Fruit fly (Drosophila melanogaster) whole organism, embryonic: ENCODE data around the gene Plod.

ENCODE experiments used
- Adf1 ChIP-seq: fragments of 200-800 bp; sonication (Bioruptor generic); IDR thresholded peaks from 2 replicates; pipeline ENCODE4 v1.3.6; 2022; ENCODE audit warnings: missing biosample characterization, missing genetic modification characterization
- Antp ChIP-seq: fragments of 200-800 bp; sonication (Bioruptor generic); optimal IDR thresholded peaks from 3 replicates; lab custom pipeline; 2016; ENCODE audit warnings: missing biosample characterization, missing genetic modification characterization
- B-H1 ChIP-seq: fragments of 200-800 bp; sonication (Bioruptor generic); IDR thresholded peaks from 3 replicates; pipeline ENCODE4 v1.3.6; 2022; ENCODE audit warnings: missing biosample characterization, missing genetic modification characterization
- CG10321 ChIP-seq: fragments of 200-800 bp; sonication (Bioruptor generic); IDR thresholded peaks from 2 replicates; pipeline ENCODE4 v1.3.6; 2022; ENCODE audit warnings: missing biosample characterization, missing genetic modification characterization
- CG10366 ChIP-seq: fragments of 200-800 bp; sonication (Bioruptor generic); IDR thresholded peaks from 2 replicates; pipeline ENCODE4 v1.3.6; 2022; ENCODE audit warnings: missing biosample characterization, missing genetic modification characterization
- CG11247 ChIP-seq: fragments of 200-800 bp; sonication (Bioruptor generic); IDR thresholded peaks from 2 replicates; pipeline ENCODE4 v1.3.6; 2022; ENCODE audit warnings: missing biosample characterization, missing genetic modification characterization
- CG11456 ChIP-seq: fragments of 200-800 bp; sonication (Bioruptor generic); IDR thresholded peaks from 3 replicates; pipeline ENCODE4 v1.3.6; 2022; ENCODE audit warnings: missing biosample characterization, missing genetic modification characterization
- CG12744 ChIP-seq: fragments of 200-800 bp; sonication (Bioruptor generic); optimal IDR thresholded peaks from 2 replicates; lab custom pipeline; 2016; ENCODE audit warnings: missing biosample characterization, missing genetic modification characterization
- CG1529 ChIP-seq: fragments of 200-800 bp; sonication (Bioruptor generic); optimal IDR thresholded peaks from 3 replicates; lab custom pipeline; 2018; ENCODE audit warnings: missing biosample characterization, missing genetic modification characterization
- CG17361 ChIP-seq: fragments of 200-800 bp; sonication (Bioruptor generic); IDR thresholded peaks from 3 replicates; pipeline ENCODE4 v1.3.6; 2022; ENCODE audit warnings: missing biosample characterization, missing genetic modification characterization
- CG17612 ChIP-seq: fragments of 200-800 bp; sonication (Bioruptor generic); IDR thresholded peaks from 2 replicates; pipeline ENCODE4 v1.3.6; 2022; ENCODE audit warnings: missing biosample characterization, missing genetic modification characterization
- CG2199 ChIP-seq: fragments of 200-800 bp; sonication (Bioruptor generic); IDR thresholded peaks from 3 replicates; pipeline ENCODE4 v1.3.6; 2022; ENCODE audit warnings: missing biosample characterization, missing genetic modification characterization
- CG30403 ChIP-seq: fragments of 200-800 bp; sonication (Bioruptor generic); optimal IDR thresholded peaks from 3 replicates; lab custom pipeline; 2016; ENCODE audit warnings: missing biosample characterization, missing genetic modification characterization
- CG31224 ChIP-seq: fragments of 200-800 bp; sonication (Bioruptor generic); IDR thresholded peaks from 2 replicates; pipeline ENCODE4 v1.3.6; 2022; ENCODE audit warnings: missing biosample characterization, missing genetic modification characterization
- CG3281 ChIP-seq: fragments of 200-800 bp; sonication (Bioruptor generic); optimal IDR thresholded peaks from 3 replicates; lab custom pipeline; 2017; ENCODE audit warnings: missing biosample characterization, mild to moderate bottlenecking, missing genetic modification characterization
- CG34376 ChIP-seq: fragments of 200-800 bp; sonication (Bioruptor generic); optimal IDR thresholded peaks from 2 replicates; lab custom pipeline; 2018; ENCODE audit warnings: missing biosample characterization, mild to moderate bottlenecking, missing genetic modification characterization
- CG6683 ChIP-seq: fragments of 200-800 bp; sonication (Bioruptor generic); optimal IDR thresholded peaks from 2 replicates; lab custom pipeline; 2017; ENCODE audit warnings: missing biosample characterization, mild to moderate bottlenecking, missing genetic modification characterization, missing genetic modification reagents
- CG9437 ChIP-seq: fragments of 200-800 bp; sonication (Bioruptor generic); optimal IDR thresholded peaks from 2 replicates; lab custom pipeline; 2018; ENCODE audit warnings: missing biosample characterization, mild to moderate bottlenecking, missing genetic modification characterization
- CrebB ChIP-seq: fragments of 200-800 bp; sonication (Bioruptor generic); optimal IDR thresholded peaks from 3 replicates; lab custom pipeline; 2018; ENCODE audit warnings: missing biosample characterization, mild to moderate bottlenecking, missing genetic modification characterization
- D19B ChIP-seq: fragments of 200-800 bp; sonication (Bioruptor generic); optimal IDR thresholded peaks from 2 replicates; lab custom pipeline; 2017; ENCODE audit warnings: missing biosample characterization, mild to moderate bottlenecking, missing genetic modification characterization
- Dll ChIP-seq: fragments of 200-800 bp; sonication (Bioruptor generic); IDR thresholded peaks from 4 replicates; pipeline ENCODE4 v1.3.6; 2022; ENCODE audit warnings: missing biosample characterization, missing genetic modification characterization; ENCODE audit not compliant: partially characterized antibody
- Doc3 ChIP-seq: fragments of 200-800 bp; sonication (Bioruptor generic); IDR thresholded peaks from 3 replicates; pipeline ENCODE4 v1.3.6; 2022; ENCODE audit warnings: missing biosample characterization, missing genetic modification characterization; ENCODE audit not compliant: partially characterized antibody
- Dp ChIP-seq: fragments of 200-800 bp; sonication (Bioruptor generic); optimal IDR thresholded peaks from 2 replicates; lab custom pipeline; 2018; ENCODE audit warnings: missing biosample characterization, mild to moderate bottlenecking, missing genetic modification characterization, moderate library complexity
- Elba2 ChIP-seq: fragments of 200-800 bp; sonication (Bioruptor generic); optimal IDR thresholded peaks from 3 replicates; lab custom pipeline; 2016; ENCODE audit warnings: missing biosample characterization, missing genetic modification characterization
- Ets65A ChIP-seq: fragments of 200-800 bp; sonication (Bioruptor generic); peaks from one replicate; lab custom pipeline; 2016; ENCODE audit warnings: missing biosample characterization, missing genetic modification characterization
- Kr ChIP-seq: fragments of 200-800 bp; sonication (Bioruptor generic); optimal IDR thresholded peaks from 2 replicates; lab custom pipeline; 2017; ENCODE audit warnings: missing biosample characterization, mild to moderate bottlenecking, missing genetic modification characterization
- Rfx ChIP-seq: fragments of 200-800 bp; sonication (Bioruptor generic); IDR thresholded peaks from 2 replicates; pipeline ENCODE4 v1.3.6; 2022; ENCODE audit warnings: missing biosample characterization, missing genetic modification characterization
- Sox102F ChIP-seq: fragments of 200-800 bp; sonication (Bioruptor generic); optimal IDR thresholded peaks from 2 replicates; lab custom pipeline; 2018; ENCODE audit warnings: missing biosample characterization, mild to moderate bottlenecking, missing genetic modification characterization, moderate library complexity
- Xrp1 ChIP-seq: fragments of 200-800 bp; sonication (Bioruptor generic); IDR thresholded peaks from 2 replicates; pipeline ENCODE4 v1.3.6; 2022; ENCODE audit warnings: missing biosample characterization, missing genetic modification characterization
- cg ChIP-seq: fragments of 200-800 bp; sonication (Bioruptor generic); optimal IDR thresholded peaks from 3 replicates; lab custom pipeline; 2019; ENCODE audit warnings: missing biosample characterization, mild to moderate bottlenecking, missing genetic modification characterization, moderate library complexity
- ci ChIP-seq: fragments of 200-800 bp; sonication (Bioruptor generic); IDR thresholded peaks from 3 replicates; pipeline ENCODE4 v1.3.6; 2022; ENCODE audit warnings: missing biosample characterization, missing genetic modification characterization
- corto ChIP-seq: fragments of 200-800 bp; sonication (Bioruptor generic); optimal IDR thresholded peaks from 2 replicates; lab custom pipeline; 2016; ENCODE audit warnings: missing biosample characterization, mild to moderate bottlenecking, missing genetic modification characterization, moderate library complexity
- croc ChIP-seq: fragments of 200-800 bp; sonication (Bioruptor generic); conservative IDR thresholded peaks from 3 replicates; pipeline ENCODE4 v1.3.6; 2022; ENCODE audit warnings: missing biosample characterization, missing genetic modification characterization
- crp ChIP-seq, 2 experiments: fragments of 200-800 bp; sonication (Bioruptor generic); optimal IDR thresholded peaks; 2 replicates in 1 of 2; 3 replicates in 1 of 2; lab custom pipeline; 2017; ENCODE audit warnings: missing biosample characterization in 2 of 2, missing genetic modification characterization in 2 of 2, mild to moderate bottlenecking in 1 of 2, moderate library complexity in 1 of 2
- da ChIP-seq: fragments of 200-800 bp; sonication (Bioruptor generic); optimal IDR thresholded peaks from 2 replicates; lab custom pipeline; 2016; ENCODE audit warnings: missing biosample characterization, missing genetic modification characterization
- fd96Cb ChIP-seq: fragments of 200-800 bp; sonication (Bioruptor generic); optimal IDR thresholded peaks from 2 replicates; lab custom pipeline; 2018; ENCODE audit warnings: missing biosample characterization, mild to moderate bottlenecking, missing genetic modification characterization, moderate library complexity
- gce ChIP-seq: fragments of 200-800 bp; sonication (Bioruptor generic); IDR thresholded peaks from 3 replicates; pipeline ENCODE4 v1.3.6; 2022; ENCODE audit warnings: missing biosample characterization, missing genetic modification characterization
- grau ChIP-seq: fragments of 200-800 bp; optimal IDR thresholded peaks from 3 replicates; lab custom pipeline; 2019; ENCODE audit warnings: missing biosample characterization, mild to moderate bottlenecking, missing genetic modification characterization, moderate library complexity
- gsb ChIP-seq: fragments of 200-800 bp; sonication (Bioruptor generic); IDR thresholded peaks from 2 replicates; pipeline ENCODE4 v1.3.6; 2022; ENCODE audit warnings: missing biosample characterization, missing genetic modification characterization
- kay ChIP-seq: fragments of 200-800 bp; sonication (Bioruptor generic); optimal IDR thresholded peaks from 2 replicates; lab custom pipeline; 2016; ENCODE audit warnings: missing biosample characterization, missing genetic modification characterization
- nau ChIP-seq: fragments of 200-800 bp; sonication (Bioruptor generic); optimal IDR thresholded peaks from 3 replicates; lab custom pipeline; 2017; ENCODE audit warnings: missing biosample characterization, mild to moderate bottlenecking, missing genetic modification characterization, missing genetic modification reagents
- nom ChIP-seq: fragments of 200-800 bp; sonication (Bioruptor generic); optimal IDR thresholded peaks from 2 replicates; lab custom pipeline; 2017; ENCODE audit warnings: missing biosample characterization, missing genetic modification characterization, mild to moderate bottlenecking, moderate library complexity, missing genetic modification reagents
- pfk ChIP-seq: fragments of 200-800 bp; sonication (Bioruptor generic); optimal IDR thresholded peaks from 2 replicates; lab custom pipeline; 2018; ENCODE audit warnings: missing biosample characterization, mild to moderate bottlenecking, missing genetic modification characterization, moderate library complexity
- phol ChIP-seq: fragments of 200-800 bp; sonication (Bioruptor generic); optimal IDR thresholded peaks from 3 replicates; lab custom pipeline; 2018; ENCODE audit warnings: missing biosample characterization, mild to moderate bottlenecking, missing genetic modification characterization, moderate library complexity
- row ChIP-seq: fragments of 200-800 bp; sonication (Bioruptor generic); IDR thresholded peaks from 3 replicates; pipeline ENCODE4 v1.3.6; 2022; ENCODE audit warnings: missing biosample characterization, missing genetic modification characterization
- so ChIP-seq: fragments of 200-800 bp; sonication (Bioruptor generic); IDR thresholded peaks from 3 replicates; pipeline ENCODE4 v1.3.6; 2022; ENCODE audit warnings: missing biosample characterization, missing genetic modification characterization
- stc ChIP-seq: fragments of 200-800 bp; sonication (Bioruptor generic); IDR thresholded peaks from 2 replicates; pipeline ENCODE4 v1.3.6; 2022; ENCODE audit warnings: missing biosample characterization, missing genetic modification characterization
- usp ChIP-seq: fragments of >200 bp; optimal IDR thresholded peaks from 2 replicates; lab custom pipeline; 2017; ENCODE audit warnings: missing biosample characterization, missing genetic modification characterization
- vnd ChIP-seq: fragments of 200-800 bp; sonication (Bioruptor generic); IDR thresholded peaks from 3 replicates; pipeline ENCODE4 v1.3.6; 2022; ENCODE audit warnings: missing biosample characterization, missing genetic modification characterization; ENCODE audit not compliant: partially characterized antibody

Gene Plod

DNA sequence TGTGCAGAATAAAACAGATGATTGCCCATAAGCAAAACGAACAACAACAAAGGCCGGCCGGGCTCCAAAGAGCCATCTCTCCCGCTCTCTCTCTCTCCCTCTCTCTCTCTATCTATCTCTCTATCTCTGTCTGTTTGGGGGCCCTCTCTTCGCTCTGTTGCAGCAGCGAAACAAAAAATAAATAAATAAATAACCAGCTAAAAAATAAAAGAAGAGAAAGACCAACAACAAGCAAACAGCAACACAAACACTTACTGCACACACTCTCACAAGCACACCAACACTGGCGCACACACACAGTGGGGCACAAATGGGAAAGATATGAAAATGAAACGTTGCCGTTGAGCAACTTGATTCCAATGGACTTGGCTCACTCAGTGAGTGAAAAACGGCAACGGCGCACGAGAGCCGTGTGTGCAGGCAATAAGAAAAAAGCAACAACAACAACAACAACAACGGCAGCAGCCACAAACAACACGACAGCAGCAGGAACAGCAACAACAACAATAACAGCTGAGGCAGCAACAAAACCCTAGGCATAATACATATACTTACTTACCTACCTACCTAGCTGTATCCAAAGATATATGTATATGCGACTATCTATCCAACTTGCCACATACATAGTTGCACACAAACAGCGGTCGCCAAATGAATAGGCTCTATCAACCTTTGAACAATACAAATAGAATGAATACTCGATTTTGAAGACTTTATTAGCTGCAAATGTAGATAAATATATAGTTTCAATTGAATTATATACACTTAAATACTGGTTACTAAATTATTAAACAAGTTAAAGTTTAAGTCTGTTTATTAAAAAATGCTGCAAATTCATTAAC, 40.5 kb upstream of the Plod start (continued):
- no peak for TF ChIP-seq CG6683 (GFP tag; lab: Kevin White, UChicago)
- peak; percentile 15 for TF ChIP-seq phol (tag; lab: Kevin White, UChicago)
- TF ChIP-seq Dp (GFP tag; lab: Kevin White, UChicago) = no peak
- no peak for TF ChIP-seq CG17612 (GFP tag; lab: Robert Waterston, UW)
- TF ChIP-seq grau (tag; lab: Kevin White, UChicago) = peak; percentile 7
- peak; percentile 51; the same call in 1 of the 2 replicates for TF ChIP-seq Adf1 (GFP tag; lab: Robert Waterston, UW)
- no peak; the same call in 2 of the 3 replicates for TF ChIP-seq CG17361 (GFP tag; lab: Robert Waterston, UW)
- TF ChIP-seq nom (GFP tag; lab: Kevin White, UChicago) = peak; percentile 100
- no peak for TF ChIP-seq stc (GFP tag; lab: Robert Waterston, UW)
- peak; percentile 29; the same call in 2 of the 3 replicates for TF ChIP-seq row (GFP tag; lab: Robert Waterston, UW)
- TF ChIP-seq nau (GFP tag; lab: Kevin White, UChicago) = peak; percentile 68
- TF ChIP-seq CG2199 (GFP tag; lab: Robert Waterston, UW) = peak; percentile 84; the same call in 1 of the 3 replicates
- TF ChIP-seq CG12744 (GFP tag; lab: Kevin White, UChicago) = peak; percentile 16
- TF ChIP-seq CG3281 = no peak
- TF ChIP-seq croc (GFP tag; lab: Robert Waterston, UW) = no peak
- TF ChIP-seq kay = no peak
- TF ChIP-seq fd96Cb (tag; lab: Kevin White, UChicago) = peak; percentile 24
- peak; percentile 51; the same call in 1 of the 2 replicates for TF ChIP-seq Xrp1 (GFP tag; lab: Robert Waterston, UW)
- peak; percentile 96 for TF ChIP-seq cg
- peak; percentile 55 for TF ChIP-seq Kr
- TF ChIP-seq D19B (GFP tag; lab: Kevin White, UChicago) = no peak
- peak; percentile 94 for TF ChIP-seq Elba2 (GFP tag; lab: Kevin White, UChicago)
- TF ChIP-seq CG34376 = peak; percentile 17
- TF ChIP-seq CG1529 (GFP tag; lab: Kevin White, UChicago) = no peak
- TF ChIP-seq Dll (GFP tag; lab: Robert Waterston, UW) = 0 out of 4 replicates have a peak, but pooled peaks have one; percentile 15
- TF ChIP-seq gce = peak; percentile 42; the same call in 1 of the 3 replicates
- peak; percentile 62 for TF ChIP-seq ci (GFP tag; lab: Robert Waterston, UW)
- no peak for TF ChIP-seq B-H1
- TF ChIP-seq CG30403 (GFP tag; lab: Kevin White, UChicago) = no peak
- no peak for TF ChIP-seq CG11247 (GFP tag; lab: Robert Waterston, UW)
- no peak for TF ChIP-seq CG31224 (GFP tag; lab: Robert Waterston, UW)
- no peak for TF ChIP-seq CrebB (tag; lab: Kevin White, UChicago)
- TF ChIP-seq CG10366 = no peak
- TF ChIP-seq crp (GFP tag; optimal IDR thresholded peaks at IDR 0.05; lab: Kevin White, UChicago) = peak in 1 of 2 experiments; percentile 61
- peak; percentile 26 for TF ChIP-seq Sox102F (GFP tag; lab: Kevin White, UChicago)
- peak; percentile 26; the same call in 1 of the 2 replicates for TF ChIP-seq Rfx (GFP tag; lab: Robert Waterston, UW)
- TF ChIP-seq pfk (GFP tag; lab: Kevin White, UChicago) = peak; percentile 69
- TF ChIP-seq corto = peak; percentile 87
- no peak for TF ChIP-seq Antp (GFP tag; lab: Kevin White, UChicago)
- TF ChIP-seq vnd = no peak
- TF ChIP-seq usp = no peak
- TF ChIP-seq Ets65A (GFP tag; lab: Kevin White, UChicago) = peak; percentile 49
- TF ChIP-seq gsb (GFP tag; lab: Robert Waterston, UW) = 0 out of 2 replicates have a peak, but pooled peaks have one; percentile 17
- no peak for TF ChIP-seq CG10321 (GFP tag; lab: Robert Waterston, UW)
- TF ChIP-seq so (GFP tag; lab: Robert Waterston, UW) = peak; percentile 58; the same call in 2 of the 3 replicates
- TF ChIP-seq da (GFP tag; lab: Kevin White, UChicago) = no peak
- no peak for TF ChIP-seq Doc3 (GFP tag; lab: Robert Waterston, UW)
- TF ChIP-seq CG9437 = no peak
- TF ChIP-seq CG11456 (GFP tag; lab: Robert Waterston, UW) = no peak
